Worm (Caenorhabditis elegans): ENCODE data around the gene paic-1.
A peak's percentile ranks its signal among the peaks of the same experiment; 100 is the strongest.

paic-1 gene

DNA sequence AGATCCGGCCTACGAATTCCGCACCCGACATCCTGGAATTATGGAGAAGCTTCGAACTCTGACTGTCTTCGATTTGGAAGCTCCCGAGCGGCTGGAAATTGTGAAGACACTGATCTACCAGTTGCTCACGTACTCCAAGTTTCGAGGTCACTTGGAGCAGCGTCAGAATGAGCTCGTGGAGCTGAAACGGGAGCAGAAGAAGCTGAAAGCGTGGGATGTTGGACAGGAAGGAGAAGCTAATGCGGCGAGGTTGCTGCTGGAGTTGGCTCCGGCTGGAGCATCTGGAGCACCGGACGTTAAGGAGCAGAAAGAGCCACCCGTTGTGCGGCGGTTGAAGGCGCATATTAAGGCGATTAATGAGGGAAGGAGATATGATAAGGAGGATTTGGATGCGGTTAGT, 28.0 kb downstream of the paic-1 start:
- peak; percentile 84 for TF ChIP-seq zfh-2 (GFP tag; conservative IDR thresholded peaks at IDR 0.05)
- TF ChIP-seq snpc-1.3 (tag; optimal IDR thresholded peaks at IDR 0.05; ENCODE audit: insufficient read depth), result no peak
- TF ChIP-seq tbx-9 (tag; optimal IDR thresholded peaks at IDR 0.05; ENCODE audit: borderline replicate concordance), result no peak

ce11 chrII:4341484-4341883, 30.8 kb downstream of the paic-1 start:
- no peak for TF ChIP-seq hlh-12 (tag; optimal IDR thresholded peaks at IDR 0.05)
- no peak for TF ChIP-seq lin-26 (GFP tag; IDR thresholded peaks at IDR 0.05)
- TF ChIP-seq nfyb-1 (GFP tag; IDR thresholded peaks at IDR 0.05), result peak; percentile 90
- no peak for TF ChIP-seq lin-40 (tag; optimal IDR thresholded peaks at IDR 0.05)

DNA sequence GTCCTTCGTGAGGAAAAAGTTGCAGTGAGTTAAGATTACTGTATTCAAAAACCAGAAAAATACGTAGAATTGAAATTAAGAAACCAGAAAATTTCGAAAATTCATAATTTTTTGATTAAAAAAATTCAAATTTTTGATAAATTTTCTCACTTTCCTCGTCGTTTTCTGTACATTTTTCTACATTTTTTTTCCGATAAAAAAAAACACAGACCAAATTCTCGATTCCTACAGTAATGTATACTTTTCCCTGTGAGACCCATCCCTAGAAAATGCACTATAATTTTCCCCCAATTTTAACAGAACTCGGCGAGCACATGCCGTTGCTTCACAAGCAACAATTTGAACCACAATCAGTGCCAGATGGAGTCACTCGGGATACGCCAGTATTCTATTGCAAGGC, 32.4 kb downstream of the paic-1 start, which contains the start of gene athp-2:
TSS of gene athp-2 (plus strand) at position 301 of the 400 bp plus-strand sequence.
- TF ChIP-seq ceh-27 (GFP tag; optimal IDR thresholded peaks at IDR 0.05), result no peak
- TF ChIP-seq Y56A3A.18 (GFP tag; IDR thresholded peaks at IDR 0.05), result no peak
- no peak for TF ChIP-seq attf-3 (GFP tag; conservative IDR thresholded peaks at IDR 0.05)
- TF ChIP-seq T07F8.4 (tag; optimal IDR thresholded peaks at IDR 0.05), result no peak
- TF ChIP-seq hlh-12 (tag; optimal IDR thresholded peaks at IDR 0.05), result no peak
- TF ChIP-seq F39B2.1 (GFP tag; IDR thresholded peaks at IDR 0.05), result no peak

DNA sequence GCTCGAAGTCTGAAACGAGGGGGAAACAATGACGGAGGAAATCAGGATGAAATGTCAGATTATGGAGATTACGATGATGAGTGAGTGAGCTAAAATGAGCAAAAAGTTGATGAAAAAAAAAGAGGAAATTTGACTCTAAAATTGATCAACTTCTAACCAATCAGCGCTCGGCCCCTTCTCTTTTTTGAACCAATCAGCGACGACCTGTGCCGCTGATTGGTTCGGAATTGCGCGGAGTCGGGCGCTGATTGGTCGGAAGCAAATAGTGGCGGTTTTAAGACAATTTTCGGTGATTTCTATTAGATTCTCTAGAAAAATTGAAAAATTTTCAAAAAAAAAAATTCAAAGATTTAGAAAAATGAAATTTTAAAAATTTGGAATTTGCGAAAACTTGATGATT, 34.6 kb downstream of the paic-1 start:
- TF ChIP-seq gei-17 (GFP tag; optimal IDR thresholded peaks at IDR 0.05) (no peak), Y79H2A.3 (GFP tag; conservative IDR thresholded peaks at IDR 0.05) (no peak), mxl-1 (tag; optimal IDR thresholded peaks at IDR 0.05) (no peak), ceh-58 (GFP tag; IDR thresholded peaks at IDR 0.05) (no peak), F57A8.1 (GFP tag; optimal IDR thresholded peaks at IDR 0.05) (no peak), B0336.3 (GFP tag; IDR thresholded peaks at IDR 0.05) (no peak), sdz-38 (tag; optimal IDR thresholded peaks at IDR 0.05) (no peak), chd-7 (tag; optimal IDR thresholded peaks at IDR 0.05) (no peak), hlh-26 (GFP tag; conservative IDR thresholded peaks at IDR 0.05) (no peak), hsf-1 (GFP tag; IDR thresholded peaks at IDR 0.05) (no peak), bed-2 (GFP tag; IDR thresholded peaks at IDR 0.05) (no peak), madf-3 (GFP tag; IDR thresholded peaks at IDR 0.05) (no peak), nhr-179 (tag; optimal IDR thresholded peaks at IDR 0.05) (no peak), ceh-27 (GFP tag; optimal IDR thresholded peaks at IDR 0.05) (no peak), rcor-1 (GFP tag; IDR thresholded peaks at IDR 0.05) (no peak), ztf-6 (GFP tag; IDR thresholded peaks at IDR 0.05) (no peak)

ce11 chrII:4334448-4334847, 37.9 kb downstream of the paic-1 start, which contains the start of gene madf-3:
Gene madf-3 (plus strand): TSS chrII:4334748.
- no peak for TF ChIP-seq athp-1 (tag; optimal IDR thresholded peaks at IDR 0.05)
- no peak for TF ChIP-seq F57C9.4 (tag; optimal IDR thresholded peaks at IDR 0.05)
- TF ChIP-seq ama-1 (optimal IDR thresholded peaks at IDR 0.05), result no peak
- TF ChIP-seq ama-1 (GFP tag; optimal IDR thresholded peaks at IDR 0.05), result no peak
- TF ChIP-seq snpc-1.3 (tag; optimal IDR thresholded peaks at IDR 0.05; ENCODE audit: insufficient read depth), result no peak
- no peak for TF ChIP-seq hmg-20 (GFP tag; IDR thresholded peaks at IDR 0.05)
- TF ChIP-seq madf-8 (GFP tag; conservative IDR thresholded peaks at IDR 0.05), result no peak
- TF ChIP-seq egrh-3 (GFP tag; IDR thresholded peaks at IDR 0.05), result no peak
- no peak for TF ChIP-seq rcor-1 (GFP tag; IDR thresholded peaks at IDR 0.05)
- no peak for TF ChIP-seq F49E8.2 (tag; optimal IDR thresholded peaks at IDR 0.05; ENCODE audit: insufficient read depth)
- no peak for TF ChIP-seq him-1 (tag; optimal IDR thresholded peaks at IDR 0.05)
- TF ChIP-seq lsy-27 (tag; optimal IDR thresholded peaks at IDR 0.05; ENCODE audit: borderline replicate concordance, insufficient read depth), result no peak
- no peak for TF ChIP-seq C06A6.2 (GFP tag; conservative IDR thresholded peaks at IDR 0.05)
- no peak for TF ChIP-seq aptf-3 (GFP tag; IDR thresholded peaks at IDR 0.05)
- no peak for TF ChIP-seq nhr-120 (GFP tag; IDR thresholded peaks at IDR 0.05)
